Worm (Caenorhabditis elegans) whole organism, L4 larva: ENCODE data around the gene srw-32.
"Not testable (repeated sequence)": the region's sequence is repeated elsewhere in the genome, so short reads cannot be mapped to it uniquely, and the experiment has no call there.

Source experiments
- F37D6.2 ChIP-seq: sonication (generic microtip); optimal IDR thresholded peaks from 2 replicates; lab custom pipeline; 2016; ENCODE audit warnings: mild to moderate bottlenecking, missing genetic modification characterization, missing compliant biosample characterization
- F44E2.7 ChIP-seq: fragments of 200-800 bp; sonication (Bioruptor generic); IDR thresholded peaks from 2 replicates; pipeline ENCODE4 v2.1.2; 2022; ENCODE audit warnings: missing genetic modification characterization, missing compliant biosample characterization
- aha-1 ChIP-seq: fragments of 150-350 bp; peaks from one replicate; lab custom pipeline; 2014; ENCODE audit warnings: missing biosample characterization, missing genetic modification characterization
- attf-4 ChIP-seq: sonication (generic microtip); optimal IDR thresholded peaks from 3 replicates; lab custom pipeline; 2017; ENCODE audit warnings: missing biosample characterization, missing genetic modification characterization
- ceh-32 ChIP-seq: sonication (generic microtip); optimal IDR thresholded peaks from 2 replicates; lab custom pipeline; 2016; ENCODE audit warnings: mild to moderate bottlenecking, missing genetic modification characterization, missing compliant biosample characterization; ENCODE audit not compliant: poor library complexity
- ceh-62 ChIP-seq: sonication (generic microtip); optimal IDR thresholded peaks from 2 replicates; lab custom pipeline; 2017; ENCODE audit warnings: missing biosample characterization, missing genetic modification characterization
- cey-2 ChIP-seq: sonication (generic microtip); optimal IDR thresholded peaks from 3 replicates; lab custom pipeline; 2017; ENCODE audit warnings: missing genetic modification characterization, mild to moderate bottlenecking, missing compliant biosample characterization, antibody characterized with exemption, borderline replicate concordance; ENCODE audit not compliant: insufficient read depth
- daf-12 ChIP-seq: fragments of 150-350 bp; optimal IDR thresholded peaks from 2 replicates; lab custom pipeline; 2014; ENCODE audit warnings: missing biosample characterization, missing genetic modification reagents, missing genetic modification characterization
- daf-16 ChIP-seq, 3 experiments: sonication (generic microtip); optimal IDR thresholded peaks; 2 replicates each; lab custom pipeline; 2016 to 2017; ENCODE audit warnings: missing genetic modification characterization in 3 of 3, missing genetic modification reagents in 3 of 3, mild to moderate bottlenecking in 2 of 3, missing compliant biosample characterization in 2 of 3, missing biosample characterization in 1 of 3, moderate library complexity in 1 of 3
- dmd-8 ChIP-seq: fragments of 200-800 bp; sonication (Bioruptor generic); IDR thresholded peaks from 2 replicates; pipeline ENCODE4 v1.3.6; 2022; ENCODE audit warnings: missing genetic modification characterization, missing compliant biosample characterization
- egl-27 ChIP-seq: sonication (generic microtip); optimal IDR thresholded peaks from 3 replicates; lab custom pipeline; 2017; ENCODE audit warnings: missing biosample characterization, missing genetic modification reagents, missing genetic modification characterization
- fkh-10 ChIP-seq: fragments of 150-350 bp; optimal IDR thresholded peaks from 2 replicates; lab custom pipeline; 2014; ENCODE audit warnings: missing biosample characterization, missing genetic modification reagents, missing genetic modification characterization
- hif-1 ChIP-seq, 2 experiments: sonication (generic microtip); optimal IDR thresholded peaks; 2 replicates each; lab custom pipeline; 2016 to 2017; ENCODE audit warnings: missing compliant biosample characterization in 2 of 2, missing genetic modification characterization in 2 of 2, missing genetic modification reagents in 2 of 2, missing genotype in 2 of 2, mild to moderate bottlenecking in 1 of 2
- hlh-30 ChIP-seq: sonication (generic microtip); optimal IDR thresholded peaks from 2 replicates; lab custom pipeline; 2017; ENCODE audit warnings: antibody characterized with exemption, mild to moderate bottlenecking, missing genetic modification characterization, missing compliant biosample characterization; ENCODE audit not compliant: insufficient read depth
- hmg-1.1 ChIP-seq: fragments of 200-800 bp; sonication (Bioruptor generic); IDR thresholded peaks from 2 replicates; pipeline ENCODE4 v1.3.6; 2022; ENCODE audit warnings: missing genetic modification reagents, missing genetic modification characterization, missing compliant biosample characterization
- lim-7 ChIP-seq: fragments of 200-800 bp; sonication (Bioruptor generic); IDR thresholded peaks from 2 replicates; pipeline ENCODE4 v1.3.6; 2022; ENCODE audit warnings: missing genetic modification characterization, missing compliant biosample characterization
- lin-38 ChIP-seq: fragments of 200-800 bp; sonication (Bioruptor generic); IDR thresholded peaks from 2 replicates; pipeline ENCODE4 v1.3.6; 2022; ENCODE audit warnings: missing genetic modification reagents, missing genetic modification characterization, missing compliant biosample characterization
- lin-39 ChIP-seq: fragments of 150-350 bp; optimal IDR thresholded peaks from 2 replicates; lab custom pipeline; 2014; ENCODE audit warnings: missing biosample characterization, missing genetic modification reagents, missing genetic modification characterization
- lsy-2 ChIP-seq, 2 experiments: fragments of 150-350 bp in 1 of 2; sonication (generic microtip) in 1 of 2; optimal IDR thresholded peaks; 2 replicates each; lab custom pipeline; 2014 to 2017; ENCODE audit warnings: missing biosample characterization in 2 of 2, missing genetic modification characterization in 2 of 2
- madf-9 ChIP-seq: fragments of 200-800 bp; sonication (Bioruptor generic); conservative IDR thresholded peaks from 2 replicates; pipeline ENCODE4 v1.3.6; 2022; ENCODE audit warnings: missing genetic modification reagents, missing genetic modification characterization, missing compliant biosample characterization
- mep-1 ChIP-seq: fragments of 150-350 bp; sonication (generic microtip); optimal IDR thresholded peaks from 3 replicates; lab custom pipeline; 2014; ENCODE audit warnings: missing biosample characterization, missing genetic modification characterization
- mes-2 ChIP-seq: sonication (generic microtip); optimal IDR thresholded peaks from 2 replicates; lab custom pipeline; 2016; ENCODE audit warnings: missing genotype, mild to moderate bottlenecking, missing genetic modification characterization, missing compliant biosample characterization; ENCODE audit not compliant: poor library complexity, severe bottlenecking
- nhr-237 ChIP-seq: sonication (generic microtip); optimal IDR thresholded peaks from 2 replicates; lab custom pipeline; 2017; ENCODE audit warnings: missing biosample characterization, missing genetic modification characterization
- nhr-42 ChIP-seq: fragments of 200-800 bp; sonication (Bioruptor generic); IDR thresholded peaks from 2 replicates; pipeline ENCODE4 v1.3.6; 2022; ENCODE audit warnings: missing genetic modification characterization, missing compliant biosample characterization
- nhr-77 ChIP-seq: fragments of 150-350 bp; optimal IDR thresholded peaks from 2 replicates; lab custom pipeline; 2014; ENCODE audit warnings: missing biosample characterization, missing genetic modification characterization
- php-3 ChIP-seq: fragments of 200-800 bp; sonication (Bioruptor generic); IDR thresholded peaks from 2 replicates; pipeline ENCODE4 v1.3.6; 2022; ENCODE audit warnings: missing genetic modification reagents, missing genetic modification characterization, missing compliant biosample characterization
- skn-1 ChIP-seq: fragments of 150-350 bp; optimal IDR thresholded peaks from 2 replicates; lab custom pipeline; 2014; ENCODE audit warnings: missing biosample characterization, missing genetic modification characterization
- snpc-4 ChIP-seq: fragments of 150-350 bp; optimal IDR thresholded peaks from 2 replicates; lab custom pipeline; 2014; ENCODE audit warnings: missing biosample characterization, missing genetic modification characterization
- unc-62 ChIP-seq, 3 experiments: fragments of 150-350 bp in 1 of 3; sonication (generic microtip); optimal IDR thresholded peaks in 2 of 3; peaks in 1 of 3; 1 replicate in 1 of 3; 2 replicates in 2 of 3; lab custom pipeline; 2014 to 2017; ENCODE audit warnings: missing biosample characterization in 3 of 3, missing genetic modification characterization in 3 of 3, missing genetic modification reagents in 3 of 3, missing genotype in 1 of 3
- vab-7 ChIP-seq: fragments of 200-800 bp; sonication (Bioruptor generic); IDR thresholded peaks from 2 replicates; pipeline ENCODE4 v1.3.6; 2022; ENCODE audit warnings: missing genetic modification reagents, missing genetic modification characterization, missing compliant biosample characterization
- zfp-3 ChIP-seq: fragments of 200-800 bp; sonication (Bioruptor generic); conservative IDR thresholded peaks from 2 replicates; pipeline ENCODE4 v1.3.6; 2022; ENCODE audit warnings: missing genetic modification reagents, missing genetic modification characterization, missing compliant biosample characterization
- zip-11 ChIP-seq: fragments of 200-800 bp; sonication (Bioruptor generic); IDR thresholded peaks from 2 replicates; pipeline ENCODE4 v1.3.6; 2022; ENCODE audit warnings: missing genetic modification characterization, missing compliant biosample characterization
- zip-2 ChIP-seq: fragments of 150-350 bp; optimal IDR thresholded peaks from 2 replicates; lab custom pipeline; 2014; ENCODE audit warnings: missing biosample characterization, missing genetic modification characterization
- ztf-7 ChIP-seq: fragments of 150-350 bp; optimal IDR thresholded peaks from 2 replicates; lab custom pipeline; 2014; ENCODE audit warnings: missing biosample characterization, missing genetic modification characterization

Gene srw-32

ce11 chrV:17508493-17508892 lies at the start of gene srw-32:
Gene srw-32, plus strand, starts transcription at chrV:17508793.
- TF ChIP-seq zip-2, result no peak
- no peak for TF ChIP-seq fkh-10 (GFP tag; lab: Kevin White, UChicago)
- no peak for TF ChIP-seq egl-27
- no peak for TF ChIP-seq daf-12 (tag; lab: Kevin White, UChicago)
- TF ChIP-seq lim-7 (GFP tag; lab: Robert Waterston, UW), result no peak
- TF ChIP-seq unc-62 (GFP tag; optimal IDR thresholded peaks at IDR 0.05 in 1 of 2; lab: Kevin White, UChicago), result no peak
- no peak for TF ChIP-seq unc-62 (tag; optimal IDR thresholded peaks at IDR 0.05; lab: Kevin White, UChicago)
- TF ChIP-seq madf-9, result no peak
- TF ChIP-seq lin-38 (GFP tag; lab: Robert Waterston, UW), result no peak
- TF ChIP-seq nhr-77 (tag; lab: Kevin White, UChicago), result no peak
- TF ChIP-seq ztf-7, result no peak
- TF ChIP-seq nhr-237, result no peak
- no peak for TF ChIP-seq cey-2
- no peak for TF ChIP-seq lsy-2 (tag; optimal IDR thresholded peaks at IDR 0.05; lab: Kevin White, UChicago)
- TF ChIP-seq php-3 (GFP tag; lab: Robert Waterston, UW), result no peak
- TF ChIP-seq attf-4, result no peak
- no peak for TF ChIP-seq hlh-30 (tag; lab: Kevin White, UChicago)

- TF ChIP-seq dmd-8 (GFP tag; lab: Robert Waterston, UW), result no peak
Observed at ce11 chrV:17460061-17460460, 48.5 kb upstream of the srw-32 start, which contains the start of gene srz-48. Gene srz-48, minus strand, starts transcription at chrV:17460161.

- TF ChIP-seq mes-2 (tag; lab: Kevin White, UChicago); nhr-42; ceh-32: not testable (repeated sequence)
- TF ChIP-seq, all 104 proteins: peak for 0; not testable (repeated sequence) for 104
Observed at ce11 chrV:17464278-17464677, 44.3 kb upstream of the srw-32 start, which contains the start of gene F20E11.7. Gene F20E11.7, plus strand, starts transcription at chrV:17464578.

ce11 chrV:17466751-17467150 lies 41.8 kb upstream of the srw-32 start, which contains the start of gene srw-72:
Gene srw-72, plus strand, starts transcription at chrV:17467051.
- TF ChIP-seq egl-27, result no peak
- TF ChIP-seq aha-1 (tag; lab: Kevin White, UChicago), result no peak
- no peak for TF ChIP-seq zip-11 (GFP tag; lab: Robert Waterston, UW)
- TF ChIP-seq F44E2.7, result no peak
- no peak for TF ChIP-seq vab-7 (GFP tag; lab: Robert Waterston, UW)
- TF ChIP-seq lsy-2 (tag; optimal IDR thresholded peaks at IDR 0.05; lab: Kevin White, UChicago), result no peak
- no peak for TF ChIP-seq lin-39 (tag; lab: Kevin White, UChicago)
- no peak for TF ChIP-seq hif-1 (tag; optimal IDR thresholded peaks at IDR 0.05; lab: Kevin White, UChicago)
- no peak for TF ChIP-seq F37D6.2 (tag; lab: Kevin White, UChicago)
- TF ChIP-seq daf-16 (GFP tag; optimal IDR thresholded peaks at IDR 0.05; lab: Kevin White, UChicago), result no peak
- no peak for TF ChIP-seq daf-16 (tag; optimal IDR thresholded peaks at IDR 0.05; lab: Kevin White, UChicago)
- no peak for TF ChIP-seq php-3 (GFP tag; lab: Robert Waterston, UW)
- no peak for TF ChIP-seq hmg-1.1 (GFP tag; lab: Robert Waterston, UW)
- TF ChIP-seq hlh-30 (tag; lab: Kevin White, UChicago), result no peak
- no peak for TF ChIP-seq skn-1
- TF ChIP-seq zfp-3 (GFP tag; lab: Robert Waterston, UW), result no peak
- TF ChIP-seq mes-2 (tag; lab: Kevin White, UChicago), result no peak
- TF ChIP-seq mep-1 (tag; lab: Kevin White, UChicago), result no peak
- TF ChIP-seq snpc-4 (tag; lab: Kevin White, UChicago), result no peak
- TF ChIP-seq ceh-62 (tag; lab: Kevin White, UChicago), result no peak
